Fruit fly (Drosophila melanogaster): ENCODE measurements around the gene AMPKalpha.
A peak's percentile ranks its signal among the peaks of the same experiment; 100 is the strongest.

AMPKalpha gene

dm6 chrX:1349255-1349654, 26.1 kb upstream of the AMPKalpha start, which contains the start of gene MTPAP (continued):
- TF ChIP-seq pnt (GFP tag; optimal IDR thresholded peaks at IDR 0.05) (no peak), CG12391 (tag; optimal IDR thresholded peaks at IDR 0.05) (no peak), ham (GFP tag; IDR thresholded peaks at IDR 0.05) (no peak), tna (GFP tag; IDR thresholded peaks at IDR 0.05; ENCODE audit: partially characterized antibody) (peak; percentile 54; the same call in 1 of the 2 replicates), CG12942 (GFP tag; optimal IDR thresholded peaks at IDR 0.05) (no peak), CG8388 (GFP tag; optimal IDR thresholded peaks at IDR 0.05) (no peak), ssp (GFP tag; IDR thresholded peaks at IDR 0.05) (no peak), CG8478 (optimal IDR thresholded peaks at IDR 0.05) (no peak), CG17385 (GFP tag; optimal IDR thresholded peaks at IDR 0.05) (no peak), pros (GFP tag; optimal IDR thresholded peaks at IDR 0.05) (no peak), peb (GFP tag; IDR thresholded peaks at IDR 0.05) (no peak), CG3995 (GFP tag; optimal IDR thresholded peaks at IDR 0.05) (no peak), br (optimal IDR thresholded peaks at IDR 0.05) (no peak), CG11398 (GFP tag; optimal IDR thresholded peaks at IDR 0.05) (no peak), tll (GFP tag; optimal IDR thresholded peaks at IDR 0.05) (peak in 1 of 2 experiments; percentile 6), hb (GFP tag; IDR thresholded peaks at IDR 0.05; ENCODE audit: partially characterized antibody) (peak; percentile 72), ttk (GFP tag; IDR thresholded peaks at IDR 0.05) (no peak), tup (GFP tag; optimal IDR thresholded peaks at IDR 0.05) (no peak), vfl (GFP tag; optimal IDR thresholded peaks at IDR 0.05) (no peak), vnd (GFP tag; IDR thresholded peaks at IDR 0.05; ENCODE audit: partially characterized antibody) (peak; percentile 64; the same call in 2 of the 3 replicates), CG14667 (GFP tag; IDR thresholded peaks at IDR 0.05) (no peak), Scr (GFP tag; IDR thresholded peaks at IDR 0.05; ENCODE audit: partially characterized antibody) (peak; percentile 70), HHEX (GFP tag; optimal IDR thresholded peaks at IDR 0.05) (no peak), CG33213 (GFP tag; optimal IDR thresholded peaks at IDR 0.05) (no peak), unpg (GFP tag; optimal IDR thresholded peaks at IDR 0.05) (no peak), CG8281 (tag; optimal IDR thresholded peaks at IDR 0.05) (no peak), CkIIα-i1 (GFP tag; IDR thresholded peaks at IDR 0.05) (no peak), Lim3 (GFP tag; IDR thresholded peaks at IDR 0.05) (no peak), ara (GFP tag; IDR thresholded peaks at IDR 0.05) (no peak), CG8765 (GFP tag; IDR thresholded peaks at IDR 0.05) (no peak), gcm2 (GFP tag; optimal IDR thresholded peaks at IDR 0.05) (no peak), Elba2 (GFP tag; optimal IDR thresholded peaks at IDR 0.05) (no peak), btn (GFP tag; optimal IDR thresholded peaks at IDR 0.05) (no peak), CG1832 (GFP tag; optimal IDR thresholded peaks at IDR 0.05) (no peak), Adf1 (GFP tag; IDR thresholded peaks at IDR 0.05) (no peak), gcm (GFP tag; optimal IDR thresholded peaks at IDR 0.05) (no peak), CG12299 (tag; optimal IDR thresholded peaks at IDR 0.05) (no peak), trh (GFP tag; optimal IDR thresholded peaks at IDR 0.05) (no peak), Side (GFP tag; optimal IDR thresholded peaks at IDR 0.05) (no peak), E2f1 (GFP tag; IDR thresholded peaks at IDR 0.05) (no peak), cg (GFP tag; optimal IDR thresholded peaks at IDR 0.05) (no peak), phol (tag; optimal IDR thresholded peaks at IDR 0.05) (peak; percentile 44), CG2875 (GFP tag; optimal IDR thresholded peaks at IDR 0.05) (no peak), CG1792 (GFP tag; optimal IDR thresholded peaks at IDR 0.05) (no peak), Sox102F (GFP tag; optimal IDR thresholded peaks at IDR 0.05) (no peak), CG14710 (tag; optimal IDR thresholded peaks at IDR 0.05) (peak; percentile 57), Dref (GFP tag; IDR thresholded peaks at IDR 0.05) (peak; percentile 70), CG9932 (GFP tag; IDR thresholded peaks at IDR 0.05) (no peak), PHDP (tag; optimal IDR thresholded peaks at IDR 0.05) (no peak), CG15011 (GFP tag; optimal IDR thresholded peaks at IDR 0.05) (no peak), gsb-n (tag; optimal IDR thresholded peaks at IDR 0.05) (no peak), ap (GFP tag; IDR thresholded peaks at IDR 0.05) (no peak)

Measured in whole organism, embryonic.